Worm (Caenorhabditis elegans) whole organism, young adult: ENCODE results near the gene Y55B1BR.8.

ENCODE experiments used
- B0035.1 ChIP-seq: sonication (generic microtip); optimal IDR thresholded peaks from 2 replicates; lab custom pipeline; 2016; ENCODE audit warnings: missing genetic modification characterization, mild to moderate bottlenecking, missing compliant biosample characterization, missing genotype, missing genetic modification reagents
- C06A6.2 ChIP-seq: fragments of 200-800 bp; sonication (Bioruptor generic); conservative IDR thresholded peaks from 2 replicates; pipeline ENCODE4 v1.3.6; 2022; ENCODE audit warnings: missing genetic modification characterization, missing compliant biosample characterization
- D2030.7 ChIP-seq: fragments of 200-800 bp; sonication (Bioruptor generic); IDR thresholded peaks from 2 replicates; pipeline ENCODE4 v1.3.6; 2022; ENCODE audit warnings: missing genetic modification reagents, missing genetic modification characterization, missing compliant biosample characterization
- F10E7.11 ChIP-seq: sonication (generic microtip); optimal IDR thresholded peaks from 2 replicates; lab custom pipeline; 2017; ENCODE audit warnings: mild to moderate bottlenecking, missing genetic modification characterization, moderate library complexity, missing compliant biosample characterization
- K11D2.4 ChIP-seq: fragments of 200-800 bp; sonication (Bioruptor generic); IDR thresholded peaks from 2 replicates; pipeline ENCODE4 v1.3.6; 2022; ENCODE audit warnings: missing genetic modification reagents, missing genetic modification characterization, missing compliant biosample characterization
- Y56A3A.18 ChIP-seq: fragments of 200-800 bp; sonication (Bioruptor generic); IDR thresholded peaks from 2 replicates; pipeline ENCODE4 v1.3.6; 2022; ENCODE audit warnings: missing genetic modification reagents, missing genetic modification characterization, missing compliant biosample characterization
- ZK185.1 ChIP-seq: sonication (generic microtip); optimal IDR thresholded peaks from 2 replicates; lab custom pipeline; 2016; ENCODE audit warnings: mild to moderate bottlenecking, missing genetic modification characterization, missing compliant biosample characterization; ENCODE audit not compliant: poor library complexity, severe bottlenecking
- akir-1 ChIP-seq: fragments of 200-800 bp; sonication (Bioruptor generic); optimal IDR thresholded peaks from 2 replicates; lab custom pipeline; 2018; ENCODE audit warnings: mild to moderate bottlenecking, missing genetic modification characterization, moderate library complexity, missing compliant biosample characterization
- attf-5 ChIP-seq: fragments of 200-800 bp; sonication (Bioruptor generic); optimal IDR thresholded peaks from 2 replicates; lab custom pipeline; 2018; ENCODE audit warnings: mild to moderate bottlenecking, missing genetic modification characterization, missing compliant biosample characterization
- attf-6 ChIP-seq: fragments of 200-800 bp; sonication (Bioruptor generic); IDR thresholded peaks from 2 replicates; pipeline ENCODE4 v1.3.6; 2022; ENCODE audit warnings: missing genetic modification reagents, missing genetic modification characterization, missing compliant biosample characterization
- cebp-1 ChIP-seq, 2 experiments: fragments of 200-800 bp in 1 of 2; sonication (Bioruptor generic) in 1 of 2; sonication (generic microtip) in 1 of 2; IDR thresholded peaks in 1 of 2; optimal IDR thresholded peaks in 1 of 2; 2 replicates each; pipeline versions ENCODE4 v1.3.6 to Lab custom; 2017 to 2022; ENCODE audit warnings: missing compliant biosample characterization in 2 of 2, missing genetic modification characterization in 2 of 2, mild to moderate bottlenecking in 1 of 2, missing genetic modification reagents in 1 of 2, moderate library complexity in 1 of 2
- ceh-27 ChIP-seq: fragments of 200-800 bp; sonication (Bioruptor generic); optimal IDR thresholded peaks from 2 replicates; lab custom pipeline; 2018; ENCODE audit warnings: mild to moderate bottlenecking, missing genetic modification characterization, moderate library complexity, missing compliant biosample characterization
- chd-7 ChIP-seq: sonication (generic microtip); optimal IDR thresholded peaks from 2 replicates; lab custom pipeline; 2016; ENCODE audit warnings: mild to moderate bottlenecking, missing genetic modification characterization, moderate library complexity, missing compliant biosample characterization
- egrh-3 ChIP-seq: fragments of 200-800 bp; sonication (Bioruptor generic); IDR thresholded peaks from 2 replicates; pipeline ENCODE4 v1.3.6; 2022; ENCODE audit warnings: missing genetic modification reagents, missing genetic modification characterization, missing compliant biosample characterization
- hmg-1.2 ChIP-seq: fragments of 200-800 bp; sonication (Bioruptor generic); IDR thresholded peaks from 2 replicates; pipeline ENCODE4 v1.3.6; 2022; ENCODE audit warnings: missing genetic modification reagents, missing genetic modification characterization, missing compliant biosample characterization
- lin-35 ChIP-seq, 3 experiments: fragments of 150-350 bp in 2 of 3; sonication (generic microtip) in 1 of 3; optimal IDR thresholded peaks; 2 replicates each; lab custom pipeline; 2014 to 2018; ENCODE audit warnings: missing biosample characterization in 3 of 3, missing genetic modification characterization in 3 of 3, missing genetic modification reagents in 3 of 3
- lin-54 ChIP-seq: fragments of 200-800 bp; sonication (Bioruptor generic); optimal IDR thresholded peaks from 2 replicates; lab custom pipeline; 2018; ENCODE audit warnings: mild to moderate bottlenecking, missing genetic modification characterization, missing compliant biosample characterization
- lir-1 ChIP-seq: fragments of 200-800 bp; sonication (Bioruptor generic); conservative IDR thresholded peaks from 2 replicates; pipeline ENCODE4 v1.3.6; 2022; ENCODE audit warnings: missing genetic modification reagents, missing genetic modification characterization, missing compliant biosample characterization
- nfya-1 ChIP-seq: sonication (generic microtip); optimal IDR thresholded peaks from 2 replicates; lab custom pipeline; 2017; ENCODE audit warnings: antibody characterized with exemption, missing compliant biosample characterization, missing genetic modification characterization, borderline replicate concordance; ENCODE audit not compliant: insufficient read depth
- nfyb-1 ChIP-seq: fragments of 200-800 bp; sonication (Bioruptor generic); IDR thresholded peaks from 2 replicates; pipeline ENCODE4 v1.3.6; 2022; ENCODE audit warnings: missing genetic modification reagents, missing genetic modification characterization, missing compliant biosample characterization
- nhr-120 ChIP-seq: fragments of 200-800 bp; sonication (Bioruptor generic); IDR thresholded peaks from 2 replicates; pipeline ENCODE4 v1.3.6; 2022; ENCODE audit warnings: missing genetic modification characterization, missing compliant biosample characterization
- nhr-27 ChIP-seq: fragments of 200-800 bp; sonication (Bioruptor generic); optimal IDR thresholded peaks from 2 replicates; lab custom pipeline; 2018; ENCODE audit warnings: mild to moderate bottlenecking, missing genetic modification characterization, moderate library complexity, missing compliant biosample characterization
- pbrm-1 ChIP-seq: fragments of 200-800 bp; sonication (Bioruptor generic); IDR thresholded peaks from 2 replicates; pipeline ENCODE4 v1.3.6; 2022; ENCODE audit warnings: missing genetic modification reagents, missing genetic modification characterization, missing compliant biosample characterization
- zfh-2 ChIP-seq: fragments of 200-800 bp; sonication (Bioruptor generic); conservative IDR thresholded peaks from 2 replicates; pipeline ENCODE4 v1.3.6; 2022; ENCODE audit warnings: missing genetic modification reagents, missing genetic modification characterization, missing compliant biosample characterization
- ztf-18 ChIP-seq: sonication (generic microtip); optimal IDR thresholded peaks from 2 replicates; lab custom pipeline; 2016; ENCODE audit warnings: missing genotype, mild to moderate bottlenecking, missing genetic modification characterization, missing compliant biosample characterization
- ztf-22 ChIP-seq: fragments of 200-800 bp; sonication (Bioruptor generic); optimal IDR thresholded peaks from 2 replicates; lab custom pipeline; 2018; ENCODE audit warnings: mild to moderate bottlenecking, missing genetic modification characterization, moderate library complexity, missing compliant biosample characterization
- ztf-3 ChIP-seq: fragments of 200-800 bp; sonication (Bioruptor generic); optimal IDR thresholded peaks from 2 replicates; lab custom pipeline; 2018; ENCODE audit warnings: mild to moderate bottlenecking, missing genetic modification characterization, missing compliant biosample characterization

Y55B1BR.8 gene

ce11 chrIII:432988-433387, 11.2 kb upstream of the Y55B1BR.8 start (continued):
- TF ChIP-seq ZK185.1 (tag; lab: Kevin White, UChicago) (peak; percentile 28), ceh-27 (GFP tag; lab: Kevin White, UChicago) (peak; percentile 53), attf-5 (peak; percentile 62), hmg-1.2 (GFP tag; lab: Robert Waterston, UW) (peak; percentile 96), cebp-1 (GFP tag; IDR thresholded peaks at IDR 0.05; lab: Robert Waterston, UW) (no peak), cebp-1 (tag; optimal IDR thresholded peaks at IDR 0.05; lab: Kevin White, UChicago) (peak; percentile 69), nfyb-1 (GFP tag; lab: Robert Waterston, UW) (peak; percentile 76), ztf-22 (GFP tag; lab: Kevin White, UChicago) (peak; percentile 20), lin-54 (peak; percentile 30), D2030.7 (GFP tag; lab: Robert Waterston, UW) (no peak), lin-35 (GFP tag; optimal IDR thresholded peaks at IDR 0.05; lab: Kevin White, UChicago) (no peak), egrh-3 (GFP tag; lab: Robert Waterston, UW) (peak; percentile 89), chd-7 (no peak), B0035.1 (no peak), pbrm-1 (GFP tag; lab: Robert Waterston, UW) (peak; percentile 61; the same call in 1 of the 2 replicates)

- TF ChIP-seq cebp-1 (GFP tag; IDR thresholded peaks at IDR 0.05; lab: Robert Waterston, UW), result no peak
- TF ChIP-seq cebp-1 (tag; optimal IDR thresholded peaks at IDR 0.05; lab: Kevin White, UChicago), result no peak
- TF ChIP-seq K11D2.4 (GFP tag; lab: Robert Waterston, UW), result 0 out of 2 replicates have a peak, but pooled peaks have one; percentile 14
- TF ChIP-seq hmg-1.2 (GFP tag; lab: Robert Waterston, UW), result peak; percentile 40; the same call in 1 of the 2 replicates
- TF ChIP-seq nhr-27 (tag; lab: Kevin White, UChicago), result no peak
Observed at ce11 chrIII:434361-434941, 9.8 kb upstream of the Y55B1BR.8 start, which contains the start of gene affl-2. TSS of gene affl-2 (plus strand) at chrIII:434891.

DNA sequence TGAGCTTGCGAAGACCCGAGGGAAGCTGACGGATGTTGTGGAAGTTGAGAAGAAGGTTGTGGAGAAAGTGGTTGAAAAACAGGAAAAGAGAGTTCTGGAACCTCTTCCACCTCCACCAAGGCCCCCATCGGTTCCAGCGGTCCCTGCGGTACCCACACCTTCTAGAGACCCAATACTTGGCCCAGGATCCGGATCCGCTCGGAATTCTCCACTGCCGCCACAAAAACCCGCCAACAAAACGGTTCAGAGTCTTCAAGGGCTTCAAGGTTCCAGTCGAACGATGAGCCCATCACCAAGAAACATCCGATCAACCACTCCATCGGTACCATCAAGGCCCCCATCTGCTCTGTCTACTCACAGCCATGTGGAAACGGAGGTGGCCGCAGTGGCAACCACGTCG, 7.2 kb upstream of the Y55B1BR.8 start:
- peak; percentile 70 for TF ChIP-seq zfh-2
- TF ChIP-seq ztf-22 (GFP tag; lab: Kevin White, UChicago), result no peak
- TF ChIP-seq C06A6.2 (GFP tag; lab: Robert Waterston, UW), result no peak

- TF ChIP-seq K11D2.4 (GFP tag; lab: Robert Waterston, UW) (no peak), nfya-1 (tag; lab: Kevin White, UChicago) (no peak), F10E7.11 (tag; lab: Kevin White, UChicago) (no peak), nhr-120 (GFP tag; lab: Robert Waterston, UW) (no peak), ztf-18 (tag; lab: Kevin White, UChicago) (no peak), attf-6 (GFP tag; lab: Robert Waterston, UW) (no peak)
Observed at ce11 chrIII:439926-440325, 4.3 kb upstream of the Y55B1BR.8 start, which contains the start of gene affl-1. TSS of gene affl-1 (plus strand) at chrIII:440226.

- TF ChIP-seq ceh-27 (GFP tag; lab: Kevin White, UChicago) (peak; percentile 39), ztf-3 (GFP tag; lab: Kevin White, UChicago) (peak; percentile 59), lir-1 (GFP tag; lab: Robert Waterston, UW) (peak; percentile 56; the same call in 1 of the 2 replicates), akir-1 (GFP tag; lab: Kevin White, UChicago) (peak; percentile 66), hmg-1.2 (GFP tag; lab: Robert Waterston, UW) (peak; percentile 22)
- TF ChIP-seq, all 124 proteins: peak for 5; not testable (repeated sequence) for 119
Observed at ce11 chrIII:445515-445914, 1.3 kb downstream of the Y55B1BR.8 start.

DNA sequence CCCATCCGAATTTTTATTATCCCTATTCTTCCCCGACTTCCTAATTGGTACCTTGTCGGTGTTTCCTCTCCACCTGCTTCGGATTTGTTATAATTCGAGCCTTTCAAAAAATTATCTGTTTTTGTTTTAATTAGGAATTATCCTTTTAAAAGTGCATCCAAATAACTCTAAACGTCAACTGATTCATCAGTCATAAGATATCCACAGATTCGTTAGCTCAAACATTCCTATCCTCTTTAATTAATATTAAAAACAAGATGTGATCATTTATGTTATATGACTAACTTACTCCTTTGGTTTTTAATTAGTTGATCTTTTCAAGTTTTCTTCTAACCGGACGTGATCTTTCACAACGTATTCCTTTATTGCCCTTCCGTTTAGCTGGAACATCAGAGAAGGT, 2.7 kb downstream of the Y55B1BR.8 start:
- TF ChIP-seq attf-6 (GFP tag; lab: Robert Waterston, UW) (no peak), Y56A3A.18 (no peak)
